Worm (Caenorhabditis elegans): ENCODE results near the gene trpa-1.
A peak's percentile ranks its signal among the peaks of the same experiment; 100 is the strongest.

DNA sequence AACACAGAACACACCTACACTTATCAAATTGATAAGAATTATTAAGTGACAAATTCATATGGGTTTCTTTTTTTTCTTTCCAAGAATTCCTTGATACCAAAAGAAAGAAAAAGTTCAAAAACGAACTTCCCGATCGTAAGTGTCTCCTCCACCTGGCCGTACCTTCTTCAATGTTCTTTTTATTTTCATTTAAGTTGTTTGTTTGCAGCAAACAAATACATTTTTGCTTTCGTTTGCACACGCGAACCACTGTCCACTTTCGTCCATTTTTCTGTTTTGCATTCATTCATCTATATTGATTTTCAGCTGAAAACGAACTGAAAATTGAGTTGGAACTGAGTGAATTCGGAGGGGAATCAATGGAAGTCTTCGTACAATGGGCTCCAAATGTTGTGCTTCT, 47.4 kb downstream of the trpa-1 start, which contains the start of gene VZK822L.2:
- TF ChIP-seq F10B5.3 (tag; optimal IDR thresholded peaks at IDR 0.05) = no peak
- no peak for TF ChIP-seq ama-1 (optimal IDR thresholded peaks at IDR 0.05)
- TF ChIP-seq pqm-1 (tag; optimal IDR thresholded peaks at IDR 0.05) = peak; percentile 40
- TF ChIP-seq ceh-32 (tag; optimal IDR thresholded peaks at IDR 0.05; ENCODE audit: poor library complexity) = no peak
- no peak for TF ChIP-seq zip-2 (tag; optimal IDR thresholded peaks at IDR 0.05)
- TF ChIP-seq tag-97 (GFP tag; IDR thresholded peaks at IDR 0.05) = no peak
- no peak for TF ChIP-seq dpl-1 (GFP tag; optimal IDR thresholded peaks at IDR 0.05)
- no peak for TF ChIP-seq egl-27 (tag; optimal IDR thresholded peaks at IDR 0.05)
- no peak for TF ChIP-seq dmd-8 (GFP tag; IDR thresholded peaks at IDR 0.05)

Data from whole organism, L4 larva.